Worm (Caenorhabditis elegans): ENCODE results near the gene idpp-13.

idpp-13 gene

DNA sequence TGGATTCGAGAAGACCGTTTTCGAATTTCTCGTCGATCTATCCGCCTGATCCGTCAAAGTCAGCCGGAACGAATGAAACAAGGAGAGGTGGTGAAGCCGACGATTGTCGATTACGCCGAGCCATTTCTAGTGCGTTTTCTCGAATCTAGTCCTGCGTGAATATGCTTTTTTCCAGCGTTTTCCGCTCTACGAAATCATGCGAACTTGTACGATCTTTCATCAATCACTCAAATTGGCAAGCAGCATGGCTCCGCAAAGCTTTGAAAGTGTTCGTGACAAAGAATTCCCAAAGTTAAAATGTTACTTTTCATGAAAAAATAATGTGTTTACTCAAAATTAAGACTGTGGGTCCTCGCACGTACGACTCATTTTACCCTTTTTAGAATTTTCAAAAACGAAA lies 19.9 kb downstream of the idpp-13 start:
- TF ChIP-seq fkh-2 (tag; optimal IDR thresholded peaks at IDR 0.05), result no peak
- no peak for TF ChIP-seq ztf-11 (tag; optimal IDR thresholded peaks at IDR 0.05)
- TF ChIP-seq nhr-76 (tag; optimal IDR thresholded peaks at IDR 0.05), result no peak
- TF ChIP-seq mdl-1 (tag; optimal IDR thresholded peaks at IDR 0.05), result no peak
- TF ChIP-seq egl-27 (tag; optimal IDR thresholded peaks at IDR 0.05), result no peak
- no peak for TF ChIP-seq jun-1 (tag; optimal IDR thresholded peaks at IDR 0.05)
- no peak for TF ChIP-seq nhr-28 (tag; optimal IDR thresholded peaks at IDR 0.05)
- TF ChIP-seq nhr-77 (tag; optimal IDR thresholded peaks at IDR 0.05), result no peak
- TF ChIP-seq nhr-237 (tag; optimal IDR thresholded peaks at IDR 0.05), result no peak
- no peak for TF ChIP-seq skn-1 (tag; optimal IDR thresholded peaks at IDR 0.05)
- no peak for TF ChIP-seq eor-1 (tag; optimal IDR thresholded peaks at IDR 0.05)
- TF ChIP-seq ceh-82 (tag; optimal IDR thresholded peaks at IDR 0.05), result no peak
- TF ChIP-seq nhr-23 (tag; optimal IDR thresholded peaks at IDR 0.05), result no peak
- TF ChIP-seq lsy-12 (tag; optimal IDR thresholded peaks at IDR 0.05), result no peak
- no peak for TF ChIP-seq elt-3 (tag; optimal IDR thresholded peaks at IDR 0.05)
- TF ChIP-seq nhr-43 (tag; optimal IDR thresholded peaks at IDR 0.05; ENCODE audit: poor library complexity, severe bottlenecking), result no peak
- TF ChIP-seq pha-4 (tag; optimal IDR thresholded peaks at IDR 0.05), result no peak

DNA sequence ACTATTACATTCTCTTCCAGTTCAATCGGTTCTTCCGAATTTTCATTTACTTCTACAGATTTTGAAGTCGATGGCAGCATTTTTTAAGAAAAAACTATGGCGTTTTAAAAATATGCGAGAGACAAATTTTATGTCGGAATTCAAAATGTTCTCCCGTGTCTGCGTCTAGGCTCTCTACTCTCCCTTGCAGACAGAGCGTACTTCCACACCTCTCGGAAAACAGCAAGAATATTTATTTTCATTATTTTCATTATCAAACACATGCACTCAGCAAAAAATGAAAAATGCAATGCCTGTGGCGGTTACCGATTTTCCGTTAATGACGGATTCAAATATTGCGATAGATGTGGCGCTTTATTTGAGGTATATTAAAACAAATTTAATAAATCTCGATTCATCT lies 21.3 kb downstream of the idpp-13 start, which contains the start of the genes ztf-18 and F23H11.2:
Gene ztf-18 (minus strand): TSS at position 188 of the 400 bp plus-strand sequence.
Gene F23H11.2 (plus strand): TSS at position 223 of the 400 bp plus-strand sequence.
- TF ChIP-seq ZK546.5 (tag; optimal IDR thresholded peaks at IDR 0.05) (no peak), zag-1 (tag; optimal IDR thresholded peaks at IDR 0.05) (no peak), nhr-76 (tag; optimal IDR thresholded peaks at IDR 0.05) (no peak), lin-39 (tag; optimal IDR thresholded peaks at IDR 0.05) (no peak), nhr-67 (tag; optimal IDR thresholded peaks at IDR 0.05) (no peak), ceh-82 (tag; optimal IDR thresholded peaks at IDR 0.05) (no peak), elt-2 (tag; optimal IDR thresholded peaks at IDR 0.05) (no peak), mdl-1 (tag; optimal IDR thresholded peaks at IDR 0.05) (no peak)

- TF ChIP-seq elt-2 (tag; optimal IDR thresholded peaks at IDR 0.05) (peak; percentile 62), pqm-1 (tag; optimal IDR thresholded peaks at IDR 0.05) (peak; percentile 48), ama-1 (optimal IDR thresholded peaks at IDR 0.05) (no peak), nhr-67 (tag; optimal IDR thresholded peaks at IDR 0.05) (no peak)
Observed at ce11 chrIII:891014-891413, 25.8 kb downstream of the idpp-13 start, which contains the start of gene T24C4.10. Gene T24C4.10 (minus strand): TSS chrIII:891243.

DNA sequence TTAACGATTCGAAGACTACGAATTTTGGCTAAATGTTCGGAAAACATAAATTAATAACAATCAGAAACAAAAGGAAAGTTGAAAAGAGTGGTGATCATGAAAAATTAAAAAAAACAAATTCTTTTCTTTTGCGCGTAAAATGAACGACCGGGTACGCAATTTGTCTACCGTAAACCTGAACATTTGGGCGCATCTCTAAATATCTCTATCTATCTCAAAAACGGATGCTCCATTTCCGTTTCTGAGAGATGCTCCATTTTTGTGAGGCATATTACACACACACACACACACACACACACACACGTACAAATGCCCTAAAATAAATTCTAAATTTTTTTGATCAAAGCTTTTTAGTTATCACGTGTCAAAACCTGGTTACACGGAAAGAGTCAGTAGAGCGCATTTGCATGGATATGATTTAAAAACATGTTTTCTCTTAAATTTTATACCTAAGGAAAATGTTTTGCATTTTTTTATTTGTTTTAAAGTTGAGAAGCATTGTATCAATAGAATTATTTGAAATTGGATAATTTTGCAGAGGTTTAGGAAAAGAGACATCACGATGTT lies 27.7 kb downstream of the idpp-13 start:
- TF ChIP-seq eor-1 (tag; optimal IDR thresholded peaks at IDR 0.05) (no peak), ama-1 (optimal IDR thresholded peaks at IDR 0.05) (no peak), nfya-1 (tag; optimal IDR thresholded peaks at IDR 0.05; ENCODE audit: insufficient read depth) (peak; percentile 19), hmg-11 (tag; optimal IDR thresholded peaks at IDR 0.05) (no peak)

DNA sequence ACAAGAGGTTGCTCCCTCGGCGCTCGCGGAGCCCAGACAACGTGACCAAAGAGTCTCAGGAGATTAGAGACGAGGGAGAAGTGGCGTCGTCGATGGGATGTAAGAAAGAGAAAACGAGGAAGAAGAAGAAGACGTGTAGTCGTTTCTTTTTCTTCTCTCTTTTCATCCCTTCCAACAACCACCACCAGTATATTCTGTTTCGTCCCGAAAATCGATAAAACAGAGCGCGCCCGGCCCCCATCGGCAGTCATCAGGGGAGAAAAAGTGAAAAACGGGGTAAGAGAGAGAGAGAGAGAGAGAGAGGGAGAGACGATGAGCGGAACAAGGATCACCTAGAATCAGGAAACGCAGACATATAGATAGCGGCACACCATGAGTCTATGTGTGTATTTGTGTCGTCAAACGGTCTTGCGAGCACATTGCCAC lies 28.9 kb downstream of the idpp-13 start:
- peak; percentile 2 for TF ChIP-seq nhr-25 (tag; optimal IDR thresholded peaks at IDR 0.05)
- TF ChIP-seq snpc-4 (tag; optimal IDR thresholded peaks at IDR 0.05), result peak; percentile 76
- peak; percentile 89 for TF ChIP-seq ceh-28 (tag; optimal IDR thresholded peaks at IDR 0.05)
- TF ChIP-seq sea-2 (GFP tag; optimal IDR thresholded peaks at IDR 0.05), result peak; percentile 79
- TF ChIP-seq lin-39 (tag; optimal IDR thresholded peaks at IDR 0.05), result peak; percentile 81
- no peak for TF ChIP-seq unc-39 (tag; optimal IDR thresholded peaks at IDR 0.05)
- no peak for TF ChIP-seq aly-2 (tag; optimal IDR thresholded peaks at IDR 0.05)
- peak; percentile 60 for TF ChIP-seq egl-5 (tag; optimal IDR thresholded peaks at IDR 0.05)
- TF ChIP-seq lin-15B (tag; optimal IDR thresholded peaks at IDR 0.05), result peak; percentile 40
- peak; percentile 31 for TF ChIP-seq jun-1 (tag; optimal IDR thresholded peaks at IDR 0.05)
- peak; percentile 33 for TF ChIP-seq fkh-10 (GFP tag; optimal IDR thresholded peaks at IDR 0.05)
- peak; percentile 60 for TF ChIP-seq nhr-23 (tag; optimal IDR thresholded peaks at IDR 0.05)
- TF ChIP-seq pha-4 (tag; optimal IDR thresholded peaks at IDR 0.05), result peak; percentile 46
- TF ChIP-seq skn-1 (tag; optimal IDR thresholded peaks at IDR 0.05), result peak; percentile 41
- TF ChIP-seq hmg-11 (tag; optimal IDR thresholded peaks at IDR 0.05), result peak; percentile 71
- no peak for TF ChIP-seq nhr-237 (tag; optimal IDR thresholded peaks at IDR 0.05)
- TF ChIP-seq egl-27 (tag; optimal IDR thresholded peaks at IDR 0.05), result peak; percentile 50
- no peak for TF ChIP-seq R02D3.7 (tag; optimal IDR thresholded peaks at IDR 0.05)
- TF ChIP-seq mdl-1 (tag; optimal IDR thresholded peaks at IDR 0.05), result peak; percentile 48
- TF ChIP-seq tbx-2 (tag; optimal IDR thresholded peaks at IDR 0.05), result peak; percentile 37
- peak; percentile 8 for TF ChIP-seq pqm-1 (tag; optimal IDR thresholded peaks at IDR 0.05)
- TF ChIP-seq mml-1 (tag; optimal IDR thresholded peaks at IDR 0.05), result no peak
- TF ChIP-seq zag-1 (tag; optimal IDR thresholded peaks at IDR 0.05), result no peak
- TF ChIP-seq ama-1 (optimal IDR thresholded peaks at IDR 0.05), result peak; percentile 45
- no peak for TF ChIP-seq ceh-16 (tag; optimal IDR thresholded peaks at IDR 0.05)
- peak; percentile 82 for TF ChIP-seq nfya-1 (tag; optimal IDR thresholded peaks at IDR 0.05; ENCODE audit: insufficient read depth)
- peak; percentile 66 for TF ChIP-seq elt-2 (tag; optimal IDR thresholded peaks at IDR 0.05)
